Fruit fly (Drosophila melanogaster) whole organism, wandering third instar larva: ENCODE results near the gene CG13926.

Experiments
- dl ChIP-seq, 2 experiments: fragments of 175-275, 200-275 bp in 1 of 2; fragments of 200-275 bp in 1 of 2; sonication (Bioruptor generic); optimal IDR thresholded peaks; lab custom pipeline; 2018; ENCODE audit warnings: mild to moderate bottlenecking in 2 of 2, missing biosample characterization in 2 of 2, missing genetic modification characterization in 2 of 2, moderate library complexity in 2 of 2; ENCODE audit not compliant: partially characterized antibody in 2 of 2, insufficient read depth in 1 of 2
- psq ChIP-seq: fragments of 200-800 bp; sonication (Bioruptor generic); optimal IDR thresholded peaks from 3 replicates; lab custom pipeline; 2017; ENCODE audit warnings: missing biosample characterization, mild to moderate bottlenecking, missing genetic modification characterization, moderate library complexity

DNA sequence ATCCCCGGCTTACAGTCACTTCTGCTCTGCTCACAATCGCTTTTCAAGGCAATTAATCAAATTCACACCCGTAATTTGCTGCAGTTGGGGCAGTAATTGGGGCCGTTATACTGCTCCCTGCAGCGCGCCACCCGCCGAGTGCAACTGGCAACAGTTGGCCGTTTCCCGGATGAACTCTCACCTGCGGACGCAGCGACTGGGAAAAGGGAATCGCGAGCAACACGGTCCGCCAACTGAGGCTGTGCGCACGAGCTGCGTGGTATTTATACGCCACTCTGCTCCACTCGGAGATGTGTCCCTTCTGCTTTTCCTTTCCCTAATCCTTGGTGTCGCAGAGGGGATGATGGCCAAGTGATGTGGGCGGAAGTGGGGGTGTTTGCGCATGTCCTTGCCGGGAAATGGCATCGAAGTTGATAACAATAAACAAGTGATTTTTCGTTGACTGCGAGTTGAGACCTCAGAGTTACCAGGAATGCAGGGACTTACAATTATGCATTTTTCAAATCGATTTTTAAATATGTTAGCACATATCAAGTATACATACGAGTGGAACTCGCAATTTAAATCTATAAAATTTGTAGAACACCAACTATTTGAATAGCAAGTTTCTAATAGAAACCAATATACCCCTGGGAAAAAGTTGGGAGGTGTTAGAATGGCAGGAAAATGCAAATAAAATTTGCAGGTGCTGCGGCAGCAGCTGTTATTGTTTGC, 11.3 kb upstream of the CG13926 start, which contains the start of gene GC:
- no peak for TF ChIP-seq dl (GFP tag; optimal IDR thresholded peaks at IDR 0.05; lab: Kevin White, UChicago; ENCODE audit: insufficient read depth in 1 of 2, partially characterized antibody in 2 of 2)
- no peak for TF ChIP-seq psq
